Fruit fly (Drosophila melanogaster) whole organism, prepupa: ENCODE results near the gene euc.
A peak's percentile ranks its signal among the peaks of the same experiment; 100 is the strongest.

Experiments used
- CG11762 ChIP-seq: fragments of 200-800 bp; sonication (Bioruptor generic); optimal IDR thresholded peaks from 3 replicates; lab custom pipeline; 2016; ENCODE audit warnings: missing biosample characterization, missing genetic modification characterization; ENCODE audit not compliant: insufficient read depth
- CG11902 ChIP-seq: fragments of 200-800 bp; sonication (Bioruptor generic); optimal IDR thresholded peaks from 3 replicates; lab custom pipeline; 2016; ENCODE audit warnings: missing biosample characterization, missing genetic modification characterization
- CG16779 ChIP-seq: fragments of 200-800 bp; sonication (Bioruptor generic); optimal IDR thresholded peaks from 3 replicates; lab custom pipeline; 2017; ENCODE audit warnings: missing biosample characterization, mild to moderate bottlenecking, missing genetic modification characterization
- CG3032 ChIP-seq: fragments of 200-800 bp; optimal IDR thresholded peaks from 2 replicates; lab custom pipeline; 2019; ENCODE audit warnings: missing biosample characterization, mild to moderate bottlenecking, missing genetic modification characterization, moderate library complexity
- CG32006 ChIP-seq: fragments of 200-800 bp; sonication (Bioruptor generic); optimal IDR thresholded peaks from 3 replicates; lab custom pipeline; 2017; ENCODE audit warnings: missing biosample characterization, mild to moderate bottlenecking, missing genetic modification characterization
- CG34406 ChIP-seq: fragments of 200-800 bp; sonication (Bioruptor generic); optimal IDR thresholded peaks from 3 replicates; lab custom pipeline; 2016; ENCODE audit warnings: missing biosample characterization, missing genetic modification characterization
- CG3919 ChIP-seq: fragments of 200-800 bp; sonication (Bioruptor generic); optimal IDR thresholded peaks from 3 replicates; lab custom pipeline; 2016; ENCODE audit warnings: missing biosample characterization, missing genetic modification characterization
- CG4318 ChIP-seq: fragments of 200-800 bp; sonication (Bioruptor generic); optimal IDR thresholded peaks from 3 replicates; lab custom pipeline; 2017; ENCODE audit warnings: missing biosample characterization, mild to moderate bottlenecking, missing genetic modification characterization
- CG6163 ChIP-seq: fragments of 200-800 bp; sonication (Bioruptor generic); IDR thresholded peaks from 3 replicates; pipeline ENCODE4 v1.3.6; 2022; ENCODE audit warnings: missing biosample characterization, missing genetic modification characterization
- CG6792 ChIP-seq: fragments of 200-800 bp; sonication (Bioruptor generic); optimal IDR thresholded peaks from 3 replicates; lab custom pipeline; 2016; ENCODE audit warnings: missing biosample characterization, missing genetic modification characterization
- CG6854 ChIP-seq: fragments of 200-800 bp; sonication (Bioruptor generic); optimal IDR thresholded peaks from 2 replicates; lab custom pipeline; 2017; ENCODE audit warnings: missing biosample characterization, mild to moderate bottlenecking, missing genetic modification characterization
- CG7368 ChIP-seq: fragments of 200-800 bp; sonication (Bioruptor generic); optimal IDR thresholded peaks from 3 replicates; lab custom pipeline; 2016; ENCODE audit warnings: missing biosample characterization, missing genetic modification characterization
- CG8119 ChIP-seq: fragments of 200-800 bp; sonication (Bioruptor generic); IDR thresholded peaks from 3 replicates; pipeline ENCODE4 v1.3.6; 2022; ENCODE audit warnings: missing biosample characterization, missing genetic modification characterization
- CG8319 ChIP-seq: fragments of 200-800 bp; sonication (Bioruptor generic); optimal IDR thresholded peaks from 3 replicates; lab custom pipeline; 2016; ENCODE audit warnings: missing biosample characterization, missing genetic modification characterization
- CG8632 ChIP-seq: fragments of 200-800 bp; sonication (Bioruptor generic); optimal IDR thresholded peaks from 3 replicates; lab custom pipeline; 2016; ENCODE audit warnings: missing biosample characterization, missing genetic modification characterization
- CG9139 ChIP-seq: fragments of 200-800 bp; sonication (Bioruptor generic); optimal IDR thresholded peaks from 3 replicates; lab custom pipeline; 2017; ENCODE audit warnings: missing biosample characterization, mild to moderate bottlenecking, missing genetic modification characterization
- Eip75B ChIP-seq: fragments of 200-800 bp; sonication (Bioruptor generic); optimal IDR thresholded peaks from 3 replicates; lab custom pipeline; 2016; ENCODE audit warnings: missing biosample characterization, missing genetic modification characterization
- Eip78C ChIP-seq: fragments of 200-800 bp; sonication (Bioruptor generic); peaks from one replicate; lab custom pipeline; 2016; ENCODE audit warnings: missing biosample characterization, missing genetic modification characterization
- Eip93F ChIP-seq: fragments of 200-800 bp; sonication (Bioruptor generic); optimal IDR thresholded peaks from 2 replicates; lab custom pipeline; 2016; ENCODE audit warnings: missing biosample characterization, mild to moderate bottlenecking, missing genetic modification characterization
- Ets96B ChIP-seq: fragments of 200-800 bp; optimal IDR thresholded peaks from 2 replicates; lab custom pipeline; 2019; ENCODE audit warnings: missing biosample characterization, mild to moderate bottlenecking, missing genetic modification characterization, moderate library complexity
- Hr38 ChIP-seq: sonication (Bioruptor generic); optimal IDR thresholded peaks from 2 replicates; lab custom pipeline; 2016; ENCODE audit warnings: missing biosample characterization, missing genetic modification characterization
- Hr39 ChIP-seq: fragments of 200-800 bp; sonication (Bioruptor generic); optimal IDR thresholded peaks from 2 replicates; lab custom pipeline; 2016; ENCODE audit warnings: missing biosample characterization, missing genetic modification characterization
- Hr4 ChIP-seq: fragments of 200-800 bp; sonication (Bioruptor generic); optimal IDR thresholded peaks from 3 replicates; lab custom pipeline; 2016; ENCODE audit warnings: missing biosample characterization, missing genetic modification characterization
- Lpt ChIP-seq: fragments of 200-800 bp; sonication (Bioruptor generic); optimal IDR thresholded peaks from 3 replicates; lab custom pipeline; 2016; ENCODE audit warnings: missing biosample characterization, missing genetic modification characterization
- OdsH ChIP-seq: fragments of 200-800 bp; sonication (Bioruptor generic); optimal IDR thresholded peaks from 3 replicates; lab custom pipeline; 2016; ENCODE audit warnings: missing biosample characterization, missing genetic modification characterization
- Sox102F ChIP-seq: fragments of 200-800 bp; sonication (Bioruptor generic); optimal IDR thresholded peaks from 2 replicates; lab custom pipeline; 2016; ENCODE audit warnings: missing biosample characterization, mild to moderate bottlenecking, missing genetic modification characterization
- Sox14 ChIP-seq: fragments of 200-800 bp; sonication (Bioruptor generic); optimal IDR thresholded peaks from 3 replicates; lab custom pipeline; 2016; ENCODE audit warnings: missing biosample characterization, missing genetic modification characterization
- Sox15 ChIP-seq: fragments of 200-800 bp; sonication (Bioruptor generic); optimal IDR thresholded peaks from 3 replicates; lab custom pipeline; 2016; ENCODE audit warnings: missing biosample characterization, missing genetic modification characterization
- achi ChIP-seq: fragments of 200-800 bp; sonication (Bioruptor generic); optimal IDR thresholded peaks from 3 replicates; lab custom pipeline; 2016; ENCODE audit warnings: missing biosample characterization, missing genetic modification characterization
- cyc ChIP-seq: fragments of 200-800 bp; sonication (Bioruptor generic); optimal IDR thresholded peaks from 3 replicates; lab custom pipeline; 2016; ENCODE audit warnings: missing biosample characterization, missing genetic modification characterization
- dsx ChIP-seq: fragments of 200-800 bp; optimal IDR thresholded peaks from 3 replicates; lab custom pipeline; 2019; ENCODE audit warnings: missing biosample characterization, mild to moderate bottlenecking, missing genetic modification characterization, moderate library complexity; ENCODE audit not compliant: poor library complexity, severe bottlenecking
- eg ChIP-seq: fragments of 200-800 bp; sonication (Bioruptor generic); IDR thresholded peaks from 3 replicates; pipeline ENCODE4 v1.3.6; 2022; ENCODE audit warnings: missing biosample characterization, missing genetic modification characterization
- esn ChIP-seq: fragments of 200-800 bp; sonication (Bioruptor generic); optimal IDR thresholded peaks from 2 replicates; lab custom pipeline; 2016; ENCODE audit warnings: missing biosample characterization, mild to moderate bottlenecking, missing genetic modification characterization, moderate library complexity
- fd85E ChIP-seq: fragments of 200-800 bp; sonication (Bioruptor generic); optimal IDR thresholded peaks from 3 replicates; lab custom pipeline; 2016; ENCODE audit warnings: missing biosample characterization, missing genetic modification characterization
- fkh ChIP-seq: fragments of 200-800 bp; sonication (Bioruptor generic); optimal IDR thresholded peaks from 3 replicates; lab custom pipeline; 2017; ENCODE audit warnings: missing biosample characterization, mild to moderate bottlenecking, missing genetic modification characterization, moderate library complexity
- lz ChIP-seq: fragments of 200-800 bp; sonication (Bioruptor generic); optimal IDR thresholded peaks from 3 replicates; lab custom pipeline; 2016; ENCODE audit warnings: missing biosample characterization, missing genetic modification characterization
- spab ChIP-seq: fragments of 200-800 bp; sonication (Bioruptor generic); optimal IDR thresholded peaks from 2 replicates; lab custom pipeline; 2017; ENCODE audit warnings: missing biosample characterization, mild to moderate bottlenecking, missing genetic modification characterization, missing genetic modification reagents
- ss ChIP-seq, 2 experiments: fragments of 200-800 bp; sonication (Bioruptor generic); optimal IDR thresholded peaks; 2 replicates in 1 of 2; 3 replicates in 1 of 2; lab custom pipeline; 2017 to 2018; ENCODE audit warnings: mild to moderate bottlenecking in 2 of 2, missing biosample characterization in 2 of 2, missing genetic modification characterization in 2 of 2, moderate library complexity in 1 of 2
- svp ChIP-seq: fragments of 200-800 bp; sonication (Bioruptor generic); peaks from one replicate; lab custom pipeline; 2016; ENCODE audit warnings: missing biosample characterization, missing genetic modification characterization
- topi ChIP-seq: fragments of 200-800 bp; sonication (Bioruptor generic); optimal IDR thresholded peaks from 3 replicates; lab custom pipeline; 2016; ENCODE audit warnings: missing biosample characterization, missing genetic modification characterization

Gene euc

dm6 chr3R:19014027-19014426 lies 35.4 kb upstream of the euc start:
- TF ChIP-seq CG6792 (no peak), CG6854 (GFP tag; lab: Kevin White, UChicago) (no peak), Eip75B (no peak), eg (GFP tag; lab: Robert Waterston, UW) (0 out of 3 replicates have a peak, but pooled peaks have one; percentile 11)

- TF ChIP-seq Hr39 (GFP tag; lab: Kevin White, UChicago) (no peak), fd85E (GFP tag; lab: Kevin White, UChicago) (no peak), CG7368 (no peak), CG8119 (GFP tag; lab: Robert Waterston, UW) (no peak)
These were observed 33.3 kb upstream of the euc start for dm6 chr3R:19011885-19012284.

dm6 chr3R:19010923-19011322 lies 32.3 kb upstream of the euc start:
- TF ChIP-seq CG32006 (GFP tag; lab: Kevin White, UChicago) (no peak), ss (GFP tag; optimal IDR thresholded peaks at IDR 0.05; lab: Kevin White, UChicago) (no peak), fkh (GFP tag; lab: Kevin White, UChicago) (peak; percentile 73)

- TF ChIP-seq Eip93F (GFP tag; lab: Kevin White, UChicago) (no peak), esn (GFP tag; lab: Kevin White, UChicago) (no peak), OdsH (GFP tag; lab: Kevin White, UChicago) (no peak), topi (no peak), Hr39 (GFP tag; lab: Kevin White, UChicago) (no peak), Lpt (GFP tag; lab: Kevin White, UChicago) (no peak), Eip75B (no peak), Sox102F (GFP tag; lab: Kevin White, UChicago) (no peak)
These were observed 23.1 kb upstream of the euc start for dm6 chr3R:19001701-19002100.

dm6 chr3R:18999906-19000451 lies 21.4 kb upstream of the euc start:
- peak; percentile 69 for TF ChIP-seq fkh (GFP tag; lab: Kevin White, UChicago)
- no peak for TF ChIP-seq CG8632 (GFP tag; lab: Kevin White, UChicago)
- TF ChIP-seq Eip78C (GFP tag; lab: Kevin White, UChicago): peak; percentile 71
- TF ChIP-seq esn (GFP tag; lab: Kevin White, UChicago): no peak
- no peak for TF ChIP-seq Eip93F (GFP tag; lab: Kevin White, UChicago)
- TF ChIP-seq achi (GFP tag; lab: Kevin White, UChicago): no peak
- no peak for TF ChIP-seq Hr38 (GFP tag; lab: Kevin White, UChicago)
- TF ChIP-seq svp (GFP tag; lab: Kevin White, UChicago): peak; percentile 62
- no peak for TF ChIP-seq CG34406 (GFP tag; lab: Kevin White, UChicago)
- no peak for TF ChIP-seq CG8319 (GFP tag; lab: Kevin White, UChicago)
- TF ChIP-seq Ets96B (tag; lab: Kevin White, UChicago): no peak
- no peak for TF ChIP-seq Hr4 (GFP tag; lab: Kevin White, UChicago)
- no peak for TF ChIP-seq CG6163
- peak; percentile 30 for TF ChIP-seq CG9139 (GFP tag; lab: Kevin White, UChicago)
- TF ChIP-seq ss (GFP tag; optimal IDR thresholded peaks at IDR 0.05; lab: Kevin White, UChicago): peak in 1 of 2 experiments; percentile 43

dm6 chr3R:18998370-18998769 lies 19.8 kb upstream of the euc start:
- no peak for TF ChIP-seq Sox15 (GFP tag; lab: Kevin White, UChicago)
- no peak for TF ChIP-seq fd85E (GFP tag; lab: Kevin White, UChicago)
- peak; percentile 4 for TF ChIP-seq CG8319 (GFP tag; lab: Kevin White, UChicago)
- peak; percentile 38 for TF ChIP-seq CG4318 (GFP tag; lab: Kevin White, UChicago)
- no peak for TF ChIP-seq esn (GFP tag; lab: Kevin White, UChicago)
- TF ChIP-seq CG3032: peak; percentile 65
- TF ChIP-seq CG11902: peak; percentile 27
- no peak for TF ChIP-seq CG9139 (GFP tag; lab: Kevin White, UChicago)
- no peak for TF ChIP-seq topi
- no peak for TF ChIP-seq fkh (GFP tag; lab: Kevin White, UChicago)
- TF ChIP-seq OdsH (GFP tag; lab: Kevin White, UChicago): peak; percentile 35
- TF ChIP-seq Sox102F (GFP tag; lab: Kevin White, UChicago): no peak
- no peak for TF ChIP-seq lz (GFP tag; lab: Kevin White, UChicago)
- peak; percentile 53 for TF ChIP-seq Sox14 (GFP tag; lab: Kevin White, UChicago)
- TF ChIP-seq Hr4 (GFP tag; lab: Kevin White, UChicago): no peak
- peak; percentile 52 for TF ChIP-seq spab (GFP tag; lab: Kevin White, UChicago)
- no peak for TF ChIP-seq CG6792
- no peak for TF ChIP-seq CG16779
- peak; percentile 77 for TF ChIP-seq CG3919
- peak; percentile 54 for TF ChIP-seq CG32006 (GFP tag; lab: Kevin White, UChicago)
- TF ChIP-seq Eip75B: no peak
- peak; percentile 40 for TF ChIP-seq CG11762
- TF ChIP-seq cyc (GFP tag; lab: Kevin White, UChicago): no peak
- peak; percentile 50 for TF ChIP-seq dsx (GFP tag; lab: Kevin White, UChicago)
